Fruit fly (Drosophila melanogaster) whole organism, embryonic: Measurements from ENCODE around the gene CG7377.

ENCODE experiments used
- ATbp ChIP-seq: fragments of 200-800 bp; sonication (Bioruptor generic); optimal IDR thresholded peaks from 2 replicates; lab custom pipeline; 2017; ENCODE audit warnings: missing biosample characterization, mild to moderate bottlenecking, missing genetic modification characterization, missing genetic modification reagents
- Abd-B ChIP-seq: fragments of 200-800 bp; sonication (Bioruptor generic); optimal IDR thresholded peaks from 2 replicates; lab custom pipeline; 2018; ENCODE audit warnings: missing biosample characterization, mild to moderate bottlenecking, missing genetic modification characterization, moderate library complexity
- Atf6 ChIP-seq: fragments of 200-800 bp; sonication (Bioruptor generic); IDR thresholded peaks from 2 replicates; pipeline ENCODE4 v1.3.6; 2022; ENCODE audit warnings: missing biosample characterization, missing genetic modification characterization
- CG10959 ChIP-seq: fragments of 200-800 bp; sonication (Bioruptor generic); IDR thresholded peaks from 2 replicates; pipeline ENCODE4 v1.3.6; 2022; ENCODE audit warnings: missing biosample characterization, missing genetic modification characterization
- CG11504 ChIP-seq: fragments of 200-800 bp; sonication (Bioruptor generic); optimal IDR thresholded peaks from 3 replicates; lab custom pipeline; 2019; ENCODE audit warnings: missing biosample characterization, mild to moderate bottlenecking, missing genetic modification characterization, moderate library complexity
- CG12659 ChIP-seq: fragments of 200-800 bp; sonication (Bioruptor generic); optimal IDR thresholded peaks from 3 replicates; lab custom pipeline; 2017; ENCODE audit warnings: mild to moderate bottlenecking, missing biosample characterization, missing genetic modification reagents, missing genetic modification characterization
- CG12769 ChIP-seq: fragments of 200-800 bp; sonication (Bioruptor generic); optimal IDR thresholded peaks from 2 replicates; lab custom pipeline; 2019; ENCODE audit warnings: missing biosample characterization, mild to moderate bottlenecking, missing genetic modification characterization, moderate library complexity
- CG16813 ChIP-seq: fragments of 200-800 bp; sonication (Bioruptor generic); IDR thresholded peaks from 3 replicates; pipeline ENCODE4 v1.3.6; 2022; ENCODE audit warnings: missing biosample characterization, missing genetic modification characterization; ENCODE audit not compliant: partially characterized antibody
- CG17328 ChIP-seq: fragments of 200-800 bp; sonication (Bioruptor generic); IDR thresholded peaks from 2 replicates; pipeline ENCODE4 v1.3.6; 2022; ENCODE audit warnings: missing biosample characterization, missing genetic modification characterization
- CG2120 ChIP-seq: fragments of 200-800 bp; sonication (Bioruptor generic); optimal IDR thresholded peaks from 3 replicates; lab custom pipeline; 2016; ENCODE audit warnings: missing biosample characterization, missing genetic modification characterization
- CG31441 ChIP-seq: fragments of 200-800 bp; sonication (Bioruptor generic); IDR thresholded peaks from 2 replicates; pipeline ENCODE4 v1.3.6; 2022; ENCODE audit warnings: missing biosample characterization, missing genetic modification characterization
- CG4360 ChIP-seq: fragments of 200-800 bp; sonication (Bioruptor generic); IDR thresholded peaks from 2 replicates; pipeline ENCODE4 v1.3.6; 2022; ENCODE audit warnings: missing biosample characterization, missing genetic modification characterization
- CG4820 ChIP-seq: fragments of 200-800 bp; sonication (Bioruptor generic); optimal IDR thresholded peaks from 3 replicates; lab custom pipeline; 2016; ENCODE audit warnings: missing biosample characterization, missing genetic modification characterization
- CG7372 ChIP-seq: fragments of 200-800 bp; sonication (Bioruptor generic); IDR thresholded peaks from 2 replicates; pipeline ENCODE4 v1.3.6; 2022; ENCODE audit warnings: missing biosample characterization, missing genetic modification characterization
- CG7556 ChIP-seq: fragments of 200-800 bp; sonication (Bioruptor generic); optimal IDR thresholded peaks from 2 replicates; lab custom pipeline; 2017; ENCODE audit warnings: missing biosample characterization, mild to moderate bottlenecking, missing genetic modification characterization
- CG8089 ChIP-seq: fragments of 200-800 bp; sonication (Bioruptor generic); optimal IDR thresholded peaks from 3 replicates; lab custom pipeline; 2016; ENCODE audit warnings: missing biosample characterization, missing genetic modification characterization
- CG8388 ChIP-seq: fragments of 200-800 bp; sonication (Bioruptor generic); optimal IDR thresholded peaks from 2 replicates; lab custom pipeline; 2019; ENCODE audit warnings: missing biosample characterization, mild to moderate bottlenecking, missing genetic modification characterization, moderate library complexity
- Camta ChIP-seq: fragments of 200-800 bp; sonication (Bioruptor generic); optimal IDR thresholded peaks from 2 replicates; lab custom pipeline; 2016; ENCODE audit warnings: missing biosample characterization, missing genetic modification characterization
- D ChIP-seq, 2 experiments: fragments of 200-800 bp in 1 of 2; fragments of >200 bp in 1 of 2; sonication (Bioruptor generic) in 1 of 2; optimal IDR thresholded peaks; 2 replicates in 1 of 2; 3 replicates in 1 of 2; lab custom pipeline; 2017; ENCODE audit warnings: mild to moderate bottlenecking in 1 of 2, missing biosample characterization in 1 of 2, missing genetic modification characterization in 1 of 2, missing genetic modification reagents in 1 of 2
- Dll ChIP-seq: fragments of 200-800 bp; sonication (Bioruptor generic); IDR thresholded peaks from 4 replicates; pipeline ENCODE4 v1.3.6; 2022; ENCODE audit warnings: missing biosample characterization, missing genetic modification characterization; ENCODE audit not compliant: partially characterized antibody
- Dref ChIP-seq: fragments of 200-800 bp; sonication (Bioruptor generic); IDR thresholded peaks from 2 replicates; pipeline ENCODE4 v1.3.6; 2022; ENCODE audit warnings: missing biosample characterization, missing genetic modification characterization
- HLH4C ChIP-seq: fragments of 200-800 bp; sonication (Bioruptor generic); IDR thresholded peaks from 3 replicates; pipeline ENCODE4 v1.3.6; 2022; ENCODE audit warnings: missing biosample characterization, missing genetic modification characterization; ENCODE audit not compliant: partially characterized antibody
- MTF-1 ChIP-seq: fragments of 200-800 bp; sonication (Bioruptor generic); optimal IDR thresholded peaks from 2 replicates; lab custom pipeline; 2018; ENCODE audit warnings: missing biosample characterization, mild to moderate bottlenecking, missing genetic modification characterization, borderline replicate concordance
- NfI ChIP-seq: fragments of 200-800 bp; sonication (Bioruptor generic); optimal IDR thresholded peaks from 3 replicates; lab custom pipeline; 2018; ENCODE audit warnings: missing biosample characterization, mild to moderate bottlenecking, missing genetic modification characterization, moderate library complexity
- Opbp ChIP-seq: fragments of 200-800 bp; sonication (Bioruptor generic); IDR thresholded peaks from 3 replicates; pipeline ENCODE4 v1.3.6; 2022; ENCODE audit warnings: missing biosample characterization, missing genetic modification characterization; ENCODE audit not compliant: partially characterized antibody
- Ravus ChIP-seq: fragments of 200-800 bp; sonication (Bioruptor generic); IDR thresholded peaks from 2 replicates; pipeline ENCODE4 v1.3.6; 2022; ENCODE audit warnings: missing biosample characterization, missing genetic modification characterization
- Sry-β ChIP-seq: fragments of 200-800 bp; sonication (Bioruptor generic); optimal IDR thresholded peaks from 2 replicates; lab custom pipeline; 2018; ENCODE audit warnings: missing biosample characterization, mild to moderate bottlenecking, missing genetic modification characterization, moderate library complexity
- abd-A ChIP-seq: fragments of 200-800 bp; sonication (Bioruptor generic); optimal IDR thresholded peaks from 3 replicates; lab custom pipeline; 2019; ENCODE audit warnings: missing biosample characterization, mild to moderate bottlenecking, missing genetic modification characterization, moderate library complexity
- ara ChIP-seq: fragments of 200-800 bp; sonication (Bioruptor generic); IDR thresholded peaks from 2 replicates; pipeline ENCODE4 v1.3.6; 2022; ENCODE audit warnings: missing biosample characterization, missing genetic modification characterization
- ato ChIP-seq: fragments of 200-800 bp; sonication (Bioruptor generic); IDR thresholded peaks from 2 replicates; pipeline ENCODE4 v1.3.6; 2022; ENCODE audit warnings: missing biosample characterization, missing genetic modification characterization; ENCODE audit not compliant: partially characterized antibody
- chn ChIP-seq: fragments of 200-800 bp; sonication (Bioruptor generic); optimal IDR thresholded peaks from 2 replicates; lab custom pipeline; 2016; ENCODE audit warnings: missing biosample characterization, missing genetic modification characterization
- croc ChIP-seq: fragments of 200-800 bp; sonication (Bioruptor generic); conservative IDR thresholded peaks from 3 replicates; pipeline ENCODE4 v1.3.6; 2022; ENCODE audit warnings: missing biosample characterization, missing genetic modification characterization
- dm ChIP-seq: fragments of 200-800 bp; sonication (Bioruptor generic); optimal IDR thresholded peaks from 3 replicates; lab custom pipeline; 2016; ENCODE audit warnings: missing biosample characterization, missing genetic modification characterization
- dmrt99B ChIP-seq: fragments of 200-800 bp; sonication (Bioruptor generic); optimal IDR thresholded peaks from 2 replicates; lab custom pipeline; 2018; ENCODE audit warnings: missing biosample characterization, mild to moderate bottlenecking, missing genetic modification characterization, moderate library complexity
- emc ChIP-seq: fragments of 200-800 bp; sonication (Bioruptor generic); optimal IDR thresholded peaks from 2 replicates; lab custom pipeline; 2016; ENCODE audit warnings: missing biosample characterization, missing genetic modification characterization
- hbn ChIP-seq: fragments of 200-800 bp; sonication (Bioruptor generic); IDR thresholded peaks from 2 replicates; pipeline ENCODE4 v1.3.6; 2022; ENCODE audit warnings: missing biosample characterization, missing genetic modification characterization; ENCODE audit not compliant: partially characterized antibody
- her ChIP-seq: fragments of 200-800 bp; sonication (Bioruptor generic); optimal IDR thresholded peaks from 2 replicates; lab custom pipeline; 2016; ENCODE audit warnings: missing biosample characterization, missing genetic modification characterization
- kay ChIP-seq: fragments of 200-800 bp; sonication (Bioruptor generic); optimal IDR thresholded peaks from 2 replicates; lab custom pipeline; 2016; ENCODE audit warnings: missing biosample characterization, missing genetic modification characterization
- ken ChIP-seq: fragments of 200-800 bp; sonication (Bioruptor generic); IDR thresholded peaks from 3 replicates; pipeline ENCODE4 v1.3.6; 2022; ENCODE audit warnings: missing biosample characterization, missing genetic modification characterization
- pros ChIP-seq: fragments of 200-800 bp; sonication (Bioruptor generic); optimal IDR thresholded peaks from 3 replicates; lab custom pipeline; 2019; ENCODE audit warnings: missing biosample characterization, mild to moderate bottlenecking, missing genetic modification characterization, moderate library complexity
- row ChIP-seq: fragments of 200-800 bp; sonication (Bioruptor generic); IDR thresholded peaks from 3 replicates; pipeline ENCODE4 v1.3.6; 2022; ENCODE audit warnings: missing biosample characterization, missing genetic modification characterization
- seq ChIP-seq: fragments of 200-800 bp; sonication (Bioruptor generic); IDR thresholded peaks from 2 replicates; pipeline ENCODE4 v1.3.6; 2022; ENCODE audit warnings: missing biosample characterization, missing genetic modification characterization
- ssp ChIP-seq: fragments of 200-800 bp; sonication (Bioruptor generic); IDR thresholded peaks from 2 replicates; pipeline ENCODE4 v1.3.6; 2022; ENCODE audit warnings: missing biosample characterization, missing genetic modification characterization
- stwl ChIP-seq: fragments of 200-800 bp; sonication (Bioruptor generic); optimal IDR thresholded peaks from 3 replicates; lab custom pipeline; 2018; ENCODE audit warnings: missing biosample characterization, mild to moderate bottlenecking, missing genetic modification characterization, moderate library complexity
- sug ChIP-seq: fragments of 200-800 bp; optimal IDR thresholded peaks from 2 replicates; lab custom pipeline; 2019; ENCODE audit warnings: missing biosample characterization, mild to moderate bottlenecking, missing genetic modification characterization, moderate library complexity
- vnd ChIP-seq: fragments of 200-800 bp; sonication (Bioruptor generic); IDR thresholded peaks from 3 replicates; pipeline ENCODE4 v1.3.6; 2022; ENCODE audit warnings: missing biosample characterization, missing genetic modification characterization; ENCODE audit not compliant: partially characterized antibody
- zfh2 ChIP-seq: fragments of 200-800 bp; sonication (Bioruptor generic); optimal IDR thresholded peaks from 2 replicates; lab custom pipeline; 2016; ENCODE audit warnings: missing biosample characterization, missing genetic modification characterization

The CG7377 gene

DNA sequence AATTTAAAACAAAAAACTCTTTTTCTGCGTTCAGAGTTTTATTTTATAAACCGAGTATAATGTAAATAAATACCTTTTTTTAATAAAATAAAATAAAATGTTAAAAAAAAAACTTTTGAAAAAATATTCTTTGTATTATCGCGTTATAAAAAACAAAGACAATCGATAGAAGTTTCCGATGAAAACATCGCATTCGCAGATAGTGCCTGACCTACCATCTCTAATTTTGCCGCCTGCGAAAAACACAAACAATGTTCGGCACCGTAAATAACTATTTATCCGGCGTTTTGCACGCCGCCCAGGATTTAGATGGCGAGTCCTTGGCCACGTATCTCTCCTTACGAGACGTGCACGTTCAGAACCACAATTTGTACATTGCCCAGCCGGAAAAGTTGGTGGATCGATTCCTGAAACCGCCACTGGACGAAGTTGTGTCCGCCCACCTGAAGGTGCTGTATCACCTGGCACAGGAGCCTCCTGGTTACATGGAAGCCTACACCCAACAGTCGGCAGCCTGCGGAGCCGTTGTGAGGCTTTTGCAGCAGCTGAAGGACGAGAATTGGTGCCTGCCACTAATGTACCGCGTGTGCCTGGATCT is 36.8 kb downstream of the CG7377 start, which contains the start of gene PCID2 (continued):
- TF ChIP-seq Ravus (GFP tag; lab: Robert Waterston, UW) = no peak
- TF ChIP-seq ara (GFP tag; lab: Robert Waterston, UW) = no peak
- no peak for TF ChIP-seq ken (GFP tag; lab: Robert Waterston, UW)
- no peak for TF ChIP-seq sug (tag; lab: Kevin White, UChicago)
- peak; percentile 33; the same call in 1 of the 3 replicates for TF ChIP-seq row
- TF ChIP-seq abd-A (tag; lab: Kevin White, UChicago) = no peak
- TF ChIP-seq HLH4C (GFP tag; lab: Robert Waterston, UW) = peak; percentile 68; the same call in 1 of the 3 replicates
- TF ChIP-seq kay (GFP tag; lab: Kevin White, UChicago) = no peak
- TF ChIP-seq Sry-β (GFP tag; lab: Kevin White, UChicago) = no peak
- no peak for TF ChIP-seq CG12659 (GFP tag; lab: Kevin White, UChicago)
- TF ChIP-seq ATbp (GFP tag; lab: Kevin White, UChicago) = no peak
- TF ChIP-seq her (GFP tag; lab: Kevin White, UChicago) = no peak
- peak; percentile 74 for TF ChIP-seq CG16813 (GFP tag; lab: Robert Waterston, UW)
- no peak for TF ChIP-seq zfh2 (GFP tag; lab: Kevin White, UChicago)
- peak; percentile 87 for TF ChIP-seq Dll (GFP tag; lab: Robert Waterston, UW)
- peak; percentile 76; the same call in 2 of the 3 replicates for TF ChIP-seq Opbp (GFP tag; lab: Robert Waterston, UW)
- TF ChIP-seq dm (GFP tag; lab: Kevin White, UChicago) = no peak
- no peak for TF ChIP-seq CG10959 (GFP tag; lab: Robert Waterston, UW)
- TF ChIP-seq CG31441 (GFP tag; lab: Robert Waterston, UW) = no peak
- peak; percentile 74 for TF ChIP-seq Dref
- no peak for TF ChIP-seq CG12769 (tag; lab: Kevin White, UChicago)
- TF ChIP-seq CG11504 (tag; lab: Kevin White, UChicago) = no peak
- TF ChIP-seq dmrt99B (tag; lab: Kevin White, UChicago) = no peak
- TF ChIP-seq CG7372 (GFP tag; lab: Robert Waterston, UW) = no peak
- TF ChIP-seq vnd = peak; percentile 77

DNA sequence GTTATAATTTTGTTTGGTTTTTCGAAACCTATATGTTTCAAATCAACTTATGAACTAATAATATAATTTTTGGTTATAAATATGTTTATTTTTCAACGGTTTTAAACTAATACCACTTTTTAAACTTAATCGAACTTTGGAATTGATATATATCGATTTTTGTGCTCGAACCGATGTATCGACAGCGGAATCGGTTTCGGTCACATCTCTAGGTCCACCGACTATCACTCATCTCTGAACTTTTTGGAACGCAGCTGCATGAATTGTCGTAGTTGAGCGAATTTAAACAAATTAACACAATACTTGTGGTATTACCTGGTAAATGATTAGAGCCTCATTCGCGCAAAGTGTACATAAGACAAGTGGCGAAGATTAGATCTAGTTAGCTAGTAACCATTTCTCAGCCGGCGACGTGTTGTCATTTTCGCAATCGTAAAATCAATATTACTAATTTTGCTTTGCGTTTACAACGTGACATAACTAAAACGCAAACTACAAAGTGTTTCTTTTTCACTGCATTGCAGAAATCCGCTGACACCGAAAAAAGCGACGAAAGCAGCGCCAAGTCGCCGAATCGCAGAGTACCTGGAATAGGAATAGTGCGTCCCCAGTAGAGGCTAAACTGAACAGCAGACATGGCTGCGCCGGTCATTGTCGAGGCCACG is 38.5 kb downstream of the CG7377 start, which contains the start of gene Apt1:
Gene Apt1, plus strand, starts transcription at position 219 of the 665 bp plus-strand sequence.
- no peak for TF ChIP-seq chn (GFP tag; lab: Kevin White, UChicago)
- no peak for TF ChIP-seq MTF-1 (GFP tag; lab: Kevin White, UChicago)
- TF ChIP-seq Abd-B (GFP tag; lab: Kevin White, UChicago) = no peak
- TF ChIP-seq NfI (GFP tag; lab: Kevin White, UChicago) = no peak
- no peak for TF ChIP-seq CG17328 (GFP tag; lab: Robert Waterston, UW)
- no peak for TF ChIP-seq CG7556 (GFP tag; lab: Kevin White, UChicago)
- TF ChIP-seq Camta = no peak
- TF ChIP-seq CG4360 = no peak
- TF ChIP-seq D (optimal IDR thresholded peaks at IDR 0.05; lab: Kevin White, UChicago) = no peak
- no peak for TF ChIP-seq D (GFP tag; optimal IDR thresholded peaks at IDR 0.05; lab: Kevin White, UChicago)
- no peak for TF ChIP-seq emc (GFP tag; lab: Kevin White, UChicago)
- no peak for TF ChIP-seq pros
- no peak for TF ChIP-seq CG8388 (GFP tag; lab: Kevin White, UChicago)
- peak; percentile 86 for TF ChIP-seq hbn (GFP tag; lab: Robert Waterston, UW)
- no peak for TF ChIP-seq CG4820
- TF ChIP-seq CG7372 (GFP tag; lab: Robert Waterston, UW) = no peak
- TF ChIP-seq stwl (tag; lab: Kevin White, UChicago) = peak; percentile 88
- no peak for TF ChIP-seq ssp
- no peak for TF ChIP-seq dmrt99B (tag; lab: Kevin White, UChicago)
- no peak for TF ChIP-seq seq (GFP tag; lab: Robert Waterston, UW)
- no peak for TF ChIP-seq croc (GFP tag; lab: Robert Waterston, UW)
- peak; percentile 95 for TF ChIP-seq ato (GFP tag; lab: Robert Waterston, UW)
- peak; percentile 26 for TF ChIP-seq CG2120 (GFP tag; lab: Kevin White, UChicago)
- no peak for TF ChIP-seq CG8089 (GFP tag; lab: Kevin White, UChicago)
- TF ChIP-seq Atf6 (GFP tag; lab: Robert Waterston, UW) = no peak
